Worm (Caenorhabditis elegans) whole organism, young adult: ENCODE measurements around the gene F11G11.5.

Experiments used
- B0035.1 ChIP-seq: sonication (generic microtip); optimal IDR thresholded peaks from 2 replicates; lab custom pipeline; 2016; ENCODE audit warnings: missing genetic modification characterization, mild to moderate bottlenecking, missing compliant biosample characterization, missing genotype, missing genetic modification reagents
- B0336.3 ChIP-seq: fragments of 200-800 bp; sonication (Bioruptor generic); IDR thresholded peaks from 2 replicates; pipeline ENCODE4 v1.3.6; 2022; ENCODE audit warnings: missing genetic modification characterization, missing compliant biosample characterization
- F33H1.4 ChIP-seq: fragments of 200-800 bp; sonication (Bioruptor generic); IDR thresholded peaks from 2 replicates; pipeline ENCODE4 v1.3.6; 2022; ENCODE audit warnings: missing genetic modification reagents, missing genetic modification characterization, missing compliant biosample characterization
- F37B4.10 ChIP-seq: fragments of 200-800 bp; sonication (Bioruptor generic); IDR thresholded peaks from 2 replicates; pipeline ENCODE4 v1.3.6; 2022; ENCODE audit warnings: missing genetic modification characterization, missing compliant biosample characterization
- F39B2.1 ChIP-seq: fragments of 200-800 bp; sonication (Bioruptor generic); IDR thresholded peaks from 2 replicates; pipeline ENCODE4 v1.3.6; 2022; ENCODE audit warnings: missing genetic modification reagents, missing genetic modification characterization, missing compliant biosample characterization
- F49E8.2 ChIP-seq: sonication (generic microtip); optimal IDR thresholded peaks from 3 replicates; lab custom pipeline; 2017; ENCODE audit warnings: missing genetic modification characterization, mild to moderate bottlenecking, missing compliant biosample characterization, antibody characterized with exemption, moderate library complexity; ENCODE audit not compliant: insufficient read depth
- Y53F4B.3 ChIP-seq: fragments of 200-800 bp; sonication (Bioruptor generic); IDR thresholded peaks from 2 replicates; pipeline ENCODE4 v1.3.6; 2022; ENCODE audit warnings: missing genetic modification reagents, missing genetic modification characterization, missing compliant biosample characterization
- Y79H2A.3 ChIP-seq: fragments of 200-800 bp; sonication (Bioruptor generic); conservative IDR thresholded peaks from 2 replicates; pipeline ENCODE4 v1.3.6; 2022; ENCODE audit warnings: missing genetic modification reagents, missing genetic modification characterization, missing compliant biosample characterization
- ZK185.1 ChIP-seq: sonication (generic microtip); optimal IDR thresholded peaks from 2 replicates; lab custom pipeline; 2016; ENCODE audit warnings: mild to moderate bottlenecking, missing genetic modification characterization, missing compliant biosample characterization; ENCODE audit not compliant: poor library complexity, severe bottlenecking
- akir-1 ChIP-seq: fragments of 200-800 bp; sonication (Bioruptor generic); optimal IDR thresholded peaks from 2 replicates; lab custom pipeline; 2018; ENCODE audit warnings: mild to moderate bottlenecking, missing genetic modification characterization, moderate library complexity, missing compliant biosample characterization
- ama-1 ChIP-seq, 3 experiments: fragments of 150-350 bp in 1 of 3; sonication (generic microtip) in 2 of 3; optimal IDR thresholded peaks; 2 replicates each; lab custom pipeline; 2014 to 2018; ENCODE audit warnings: missing biosample characterization in 2 of 3, missing genetic modification characterization in 2 of 3, missing genetic modification reagents in 2 of 3
- aptf-3 ChIP-seq: fragments of 200-800 bp; sonication (Bioruptor generic); IDR thresholded peaks from 2 replicates; pipeline ENCODE4 v1.3.6; 2022; ENCODE audit warnings: missing genetic modification characterization, missing compliant biosample characterization
- athp-1 ChIP-seq: sonication (generic microtip); optimal IDR thresholded peaks from 2 replicates; lab custom pipeline; 2017; ENCODE audit warnings: mild to moderate bottlenecking, missing genetic modification characterization, missing compliant biosample characterization
- attf-6 ChIP-seq: fragments of 200-800 bp; sonication (Bioruptor generic); IDR thresholded peaks from 2 replicates; pipeline ENCODE4 v1.3.6; 2022; ENCODE audit warnings: missing genetic modification reagents, missing genetic modification characterization, missing compliant biosample characterization
- cebp-2 ChIP-seq: fragments of 200-800 bp; sonication (Bioruptor generic); IDR thresholded peaks from 2 replicates; pipeline ENCODE4 v1.3.6; 2022; ENCODE audit warnings: missing genetic modification characterization, missing compliant biosample characterization
- ceh-100 ChIP-seq: fragments of 200-800 bp; sonication (Bioruptor generic); IDR thresholded peaks from 2 replicates; pipeline ENCODE4 v1.3.6; 2022; ENCODE audit warnings: missing genetic modification reagents, missing genetic modification characterization, missing compliant biosample characterization
- ceh-58 ChIP-seq: fragments of 200-800 bp; sonication (Bioruptor generic); IDR thresholded peaks from 2 replicates; pipeline ENCODE4 v1.3.6; 2022; ENCODE audit warnings: missing genetic modification characterization, missing compliant biosample characterization
- ceh-91 ChIP-seq: fragments of 200-800 bp; sonication (Bioruptor generic); IDR thresholded peaks from 2 replicates; pipeline ENCODE4 v1.3.6; 2022; ENCODE audit warnings: missing genetic modification reagents, missing genetic modification characterization, missing compliant biosample characterization
- chd-7 ChIP-seq: sonication (generic microtip); optimal IDR thresholded peaks from 2 replicates; lab custom pipeline; 2016; ENCODE audit warnings: mild to moderate bottlenecking, missing genetic modification characterization, moderate library complexity, missing compliant biosample characterization
- die-1 ChIP-seq: sonication (generic microtip); optimal IDR thresholded peaks from 2 replicates; lab custom pipeline; 2016; ENCODE audit warnings: missing genotype, mild to moderate bottlenecking, missing genetic modification characterization, missing compliant biosample characterization
- dox-1 ChIP-seq: fragments of 200-800 bp; sonication (Bioruptor generic); IDR thresholded peaks from 2 replicates; pipeline ENCODE4 v1.3.6; 2022; ENCODE audit warnings: missing genetic modification reagents, missing genetic modification characterization, missing compliant biosample characterization
- egl-18 ChIP-seq: fragments of 200-800 bp; sonication (Bioruptor generic); IDR thresholded peaks from 2 replicates; pipeline ENCODE4 v1.3.6; 2022; ENCODE audit warnings: missing genetic modification reagents, missing genetic modification characterization, missing compliant biosample characterization
- egrh-3 ChIP-seq: fragments of 200-800 bp; sonication (Bioruptor generic); IDR thresholded peaks from 2 replicates; pipeline ENCODE4 v1.3.6; 2022; ENCODE audit warnings: missing genetic modification reagents, missing genetic modification characterization, missing compliant biosample characterization
- ekl-4 ChIP-seq: fragments of 200-800 bp; sonication (Bioruptor generic); IDR thresholded peaks from 2 replicates; pipeline ENCODE4 v1.3.6; 2022; ENCODE audit warnings: missing genetic modification reagents, missing genetic modification characterization, missing compliant biosample characterization
- fkh-3 ChIP-seq: sonication (generic microtip); optimal IDR thresholded peaks from 2 replicates; lab custom pipeline; 2016; ENCODE audit warnings: mild to moderate bottlenecking, missing genetic modification characterization, missing compliant biosample characterization
- gei-17 ChIP-seq: fragments of 200-800 bp; sonication (Bioruptor generic); optimal IDR thresholded peaks from 2 replicates; lab custom pipeline; 2018; ENCODE audit warnings: mild to moderate bottlenecking, missing genetic modification characterization, missing compliant biosample characterization
- him-1 ChIP-seq: sonication (generic microtip); optimal IDR thresholded peaks from 2 replicates; lab custom pipeline; 2016; ENCODE audit warnings: missing genotype, missing genetic modification reagents, missing genetic modification characterization, missing compliant biosample characterization
- hmg-1.2 ChIP-seq: fragments of 200-800 bp; sonication (Bioruptor generic); IDR thresholded peaks from 2 replicates; pipeline ENCODE4 v1.3.6; 2022; ENCODE audit warnings: missing genetic modification reagents, missing genetic modification characterization, missing compliant biosample characterization
- lag-1 ChIP-seq: fragments of 200-800 bp; sonication (Bioruptor generic); IDR thresholded peaks from 2 replicates; pipeline ENCODE4 v1.3.6; 2022; ENCODE audit warnings: missing genetic modification reagents, missing genetic modification characterization, missing compliant biosample characterization
- lin-26 ChIP-seq: fragments of 200-800 bp; sonication (Bioruptor generic); IDR thresholded peaks from 2 replicates; pipeline ENCODE4 v1.3.6; 2022; ENCODE audit warnings: missing genetic modification reagents, missing genetic modification characterization, missing compliant biosample characterization
- lin-40 ChIP-seq: sonication (generic microtip); optimal IDR thresholded peaks from 2 replicates; lab custom pipeline; 2016; ENCODE audit warnings: missing genetic modification characterization, mild to moderate bottlenecking, missing compliant biosample characterization, missing genotype, missing genetic modification reagents
- lin-54 ChIP-seq: fragments of 200-800 bp; sonication (Bioruptor generic); optimal IDR thresholded peaks from 2 replicates; lab custom pipeline; 2018; ENCODE audit warnings: mild to moderate bottlenecking, missing genetic modification characterization, missing compliant biosample characterization
- mes-4 ChIP-seq: sonication (generic microtip); optimal IDR thresholded peaks from 2 replicates; lab custom pipeline; 2016; ENCODE audit warnings: missing genotype, missing genetic modification characterization, missing compliant biosample characterization
- nhr-27 ChIP-seq: fragments of 200-800 bp; sonication (Bioruptor generic); optimal IDR thresholded peaks from 2 replicates; lab custom pipeline; 2018; ENCODE audit warnings: mild to moderate bottlenecking, missing genetic modification characterization, moderate library complexity, missing compliant biosample characterization
- nhr-90 ChIP-seq: sonication (generic microtip); optimal IDR thresholded peaks from 2 replicates; lab custom pipeline; 2016; ENCODE audit warnings: missing genotype, mild to moderate bottlenecking, missing genetic modification characterization, missing compliant biosample characterization
- rcor-1 ChIP-seq: fragments of 200-800 bp; sonication (Bioruptor generic); IDR thresholded peaks from 2 replicates; pipeline ENCODE4 v1.3.6; 2022; ENCODE audit warnings: missing genetic modification reagents, missing genetic modification characterization, missing compliant biosample characterization
- rec-8 ChIP-seq, 2 experiments: sonication (generic microtip); optimal IDR thresholded peaks; 2 replicates each; lab custom pipeline; 2016; ENCODE audit warnings: mild to moderate bottlenecking in 2 of 2, missing genetic modification characterization in 2 of 2, missing genetic modification reagents in 2 of 2, missing genotype in 2 of 2, missing biosample characterization in 1 of 2, missing compliant biosample characterization in 1 of 2, moderate library complexity in 1 of 2
- snpc-1.1 ChIP-seq: sonication (generic microtip); optimal IDR thresholded peaks from 2 replicates; lab custom pipeline; 2017; ENCODE audit warnings: missing genetic modification characterization, mild to moderate bottlenecking, missing compliant biosample characterization, antibody characterized with exemption, moderate library complexity, missing genotype, missing genetic modification reagents; ENCODE audit not compliant: insufficient read depth
- somi-1 ChIP-seq: fragments of 200-800 bp; sonication (Bioruptor generic); optimal IDR thresholded peaks from 2 replicates; lab custom pipeline; 2018; ENCODE audit warnings: mild to moderate bottlenecking, missing genetic modification characterization, missing compliant biosample characterization
- unc-130 ChIP-seq: sonication (generic microtip); optimal IDR thresholded peaks from 2 replicates; lab custom pipeline; 2016; ENCODE audit warnings: missing genetic modification reagents, missing genetic modification characterization, missing compliant biosample characterization
- ztf-18 ChIP-seq: sonication (generic microtip); optimal IDR thresholded peaks from 2 replicates; lab custom pipeline; 2016; ENCODE audit warnings: missing genotype, mild to moderate bottlenecking, missing genetic modification characterization, missing compliant biosample characterization
- ztf-22 ChIP-seq: fragments of 200-800 bp; sonication (Bioruptor generic); optimal IDR thresholded peaks from 2 replicates; lab custom pipeline; 2018; ENCODE audit warnings: mild to moderate bottlenecking, missing genetic modification characterization, moderate library complexity, missing compliant biosample characterization
- ztf-28 ChIP-seq: fragments of 200-800 bp; sonication (Bioruptor generic); IDR thresholded peaks from 2 replicates; pipeline ENCODE4 v1.3.6; 2022; ENCODE audit warnings: missing genetic modification reagents, missing genetic modification characterization, missing compliant biosample characterization
- ztf-6 ChIP-seq: fragments of 200-800 bp; sonication (Bioruptor generic); IDR thresholded peaks from 2 replicates; pipeline ENCODE4 v1.3.6; 2022; ENCODE audit warnings: missing genetic modification reagents, missing genetic modification characterization, missing compliant biosample characterization

F11G11.5 gene

DNA sequence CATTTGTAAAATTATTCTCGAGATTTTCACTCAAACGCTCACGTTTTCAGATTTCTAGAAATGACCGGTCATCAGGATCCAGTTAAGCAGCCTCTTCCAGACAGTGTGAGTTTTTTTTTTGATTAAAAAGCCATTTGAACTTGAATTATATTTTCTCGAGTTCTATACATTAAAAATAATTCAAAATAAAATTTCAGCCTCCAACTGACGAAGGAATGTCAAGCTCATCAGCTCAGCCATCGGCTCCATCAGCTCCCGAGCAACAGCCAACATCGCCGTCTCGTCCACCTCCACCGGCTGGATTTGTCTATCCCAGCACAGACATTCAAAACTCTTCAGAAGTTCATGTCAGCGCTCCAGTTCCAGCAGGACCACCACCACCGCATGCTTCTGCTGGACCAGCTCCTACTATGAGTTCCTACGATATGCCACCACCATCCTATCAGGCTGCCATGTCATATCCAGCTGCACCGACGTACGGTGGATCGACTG, at the start of gene F11G11.5 (continued):
- TF ChIP-seq somi-1 (GFP tag; lab: Kevin White, UChicago) (no peak), fkh-3 (tag; lab: Kevin White, UChicago) (peak; percentile 40), snpc-1.1 (tag; lab: Kevin White, UChicago) (no peak), ekl-4 (GFP tag; lab: Robert Waterston, UW) (peak; percentile 35; the same call in 1 of the 2 replicates), ZK185.1 (tag; lab: Kevin White, UChicago) (no peak), Y53F4B.3 (GFP tag; lab: Robert Waterston, UW) (no peak), akir-1 (no peak), chd-7 (tag; lab: Kevin White, UChicago) (no peak), nhr-90 (peak; percentile 19), ztf-28 (GFP tag; lab: Robert Waterston, UW) (0 out of 2 replicates have a peak, but pooled peaks have one; percentile 16), egl-18 (GFP tag; lab: Robert Waterston, UW) (no peak), ama-1 (optimal IDR thresholded peaks at IDR 0.05; lab: Kevin White, UChicago) (peak; percentile 7), ama-1 (GFP tag; optimal IDR thresholded peaks at IDR 0.05; lab: Kevin White, UChicago) (no peak)

- TF ChIP-seq attf-6 (GFP tag; lab: Robert Waterston, UW) = no peak
- TF ChIP-seq die-1 (tag; lab: Kevin White, UChicago) = no peak
- no peak for TF ChIP-seq rec-8 (tag; optimal IDR thresholded peaks at IDR 0.05; lab: Kevin White, UChicago)
- no peak for TF ChIP-seq aptf-3
- TF ChIP-seq lin-40 (tag; lab: Kevin White, UChicago) = no peak
- TF ChIP-seq B0035.1 (tag; lab: Kevin White, UChicago) = no peak
- TF ChIP-seq ceh-91 (GFP tag; lab: Robert Waterston, UW) = no peak
- TF ChIP-seq dox-1 (GFP tag; lab: Robert Waterston, UW) = no peak
- TF ChIP-seq ceh-100 = no peak
- no peak for TF ChIP-seq ztf-18
- no peak for TF ChIP-seq gei-17 (GFP tag; lab: Kevin White, UChicago)
- TF ChIP-seq ztf-28 (GFP tag; lab: Robert Waterston, UW) = no peak
- TF ChIP-seq F39B2.1 = no peak
- no peak for TF ChIP-seq ceh-58
- TF ChIP-seq unc-130 = no peak
- no peak for TF ChIP-seq athp-1 (tag; lab: Kevin White, UChicago)
- no peak for TF ChIP-seq lin-26 (GFP tag; lab: Robert Waterston, UW)
- no peak for TF ChIP-seq ZK185.1 (tag; lab: Kevin White, UChicago)
- no peak for TF ChIP-seq rcor-1
- no peak for TF ChIP-seq somi-1 (GFP tag; lab: Kevin White, UChicago)
- TF ChIP-seq, all 124 proteins: peak for 0
Observed at ce11 chrII:4811986-4812385, 45.7 kb upstream of the F11G11.5 start, which contains the start of gene rig-6. Gene rig-6, minus strand, starts transcription at chrII:4812086.

DNA sequence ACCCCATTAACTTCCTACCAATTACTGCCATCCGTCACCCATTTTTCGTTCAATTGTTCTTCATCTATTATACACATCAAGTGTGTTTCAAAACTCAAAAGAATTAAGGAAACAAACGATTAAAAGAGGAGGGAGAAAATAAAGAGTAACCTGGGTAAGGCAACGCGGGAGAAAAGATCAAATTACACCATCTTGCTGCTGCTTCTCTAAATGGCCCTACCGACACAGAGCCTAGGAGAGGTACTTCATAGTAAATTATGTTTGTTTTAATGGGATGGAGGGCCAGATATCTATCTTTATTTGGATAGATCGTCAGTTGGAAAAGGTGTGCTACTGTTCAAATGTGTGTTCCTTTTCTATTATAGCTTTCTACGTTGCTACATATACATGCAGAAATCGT, 42.4 kb upstream of the F11G11.5 start:
- TF ChIP-seq F37B4.10 (GFP tag; lab: Robert Waterston, UW) = no peak
- TF ChIP-seq hmg-1.2 (GFP tag; lab: Robert Waterston, UW) = no peak
- no peak for TF ChIP-seq nhr-27 (tag; lab: Kevin White, UChicago)
- no peak for TF ChIP-seq cebp-2 (GFP tag; lab: Robert Waterston, UW)
- no peak for TF ChIP-seq him-1 (tag; lab: Kevin White, UChicago)
- TF ChIP-seq lag-1 (GFP tag; lab: Robert Waterston, UW) = no peak
- no peak for TF ChIP-seq lin-40 (tag; lab: Kevin White, UChicago)
- TF ChIP-seq ztf-22 (GFP tag; lab: Kevin White, UChicago) = no peak
- no peak for TF ChIP-seq ztf-6 (GFP tag; lab: Robert Waterston, UW)
- no peak for TF ChIP-seq nhr-90
- no peak for TF ChIP-seq F33H1.4 (GFP tag; lab: Robert Waterston, UW)
- TF ChIP-seq lin-54 (GFP tag; lab: Kevin White, UChicago) = no peak
- no peak for TF ChIP-seq mes-4
- no peak for TF ChIP-seq B0336.3 (GFP tag; lab: Robert Waterston, UW)
- no peak for TF ChIP-seq egrh-3 (GFP tag; lab: Robert Waterston, UW)
- no peak for TF ChIP-seq F49E8.2
- no peak for TF ChIP-seq Y79H2A.3 (GFP tag; lab: Robert Waterston, UW)
